Fruit fly (Drosophila melanogaster) Kc167 (cell line): ENCODE measurements around the gene Osi10a.

Source experiments
- Myc ChIP-seq: fragments of >200 bp; optimal IDR thresholded peaks from 2 replicates; lab custom pipeline; 2017; ENCODE audit warnings: missing external identifiers
- Sin3A ChIP-seq: fragments of >200 bp; optimal IDR thresholded peaks from 2 replicates; lab custom pipeline; 2018; ENCODE audit warnings: missing external identifiers
- psq ChIP-seq: fragments of >200 bp; optimal IDR thresholded peaks from 2 replicates; lab custom pipeline; 2017; ENCODE audit warnings: missing external identifiers

- TF ChIP-seq psq (lab: Kevin White, UChicago) (no peak), Myc (lab: Kevin White, UChicago) (no peak), Sin3A (no peak)
Measured at dm6 chr3R:6306584-6306983, 42.8 kb downstream of the Osi10a start, which contains the start of gene CG46026.
